Worm (Caenorhabditis elegans): ENCODE results near the gene F49F1.17.

- TF ChIP-seq fkh-10 (GFP tag; optimal IDR thresholded peaks at IDR 0.05) (no peak), lin-39 (tag; optimal IDR thresholded peaks at IDR 0.05) (no peak), ama-1 (optimal IDR thresholded peaks at IDR 0.05) (no peak), ceh-28 (tag; optimal IDR thresholded peaks at IDR 0.05) (no peak), nhr-237 (tag; optimal IDR thresholded peaks at IDR 0.05) (no peak)
Measured at ce11 chrIV:4120263-4120662, 15.4 kb downstream of the F49F1.17 start, which contains the start of gene F49F1.5.
